Worm (Caenorhabditis elegans) whole organism, late embryonic: ENCODE results near the gene Y116A8C.10.

Experiments
- C38D4.7 ChIP-seq: fragments of 200-800 bp; sonication (Bioruptor generic); optimal IDR thresholded peaks from 2 replicates; lab custom pipeline; 2018; ENCODE audit warnings: mild to moderate bottlenecking, missing genetic modification characterization, moderate library complexity, missing compliant biosample characterization
- F13H6.1 ChIP-seq: sonication (generic microtip); optimal IDR thresholded peaks from 2 replicates; lab custom pipeline; 2016; ENCODE audit warnings: missing genetic modification characterization, missing compliant biosample characterization
- K02D7.2 ChIP-seq: sonication (generic microtip); optimal IDR thresholded peaks from 2 replicates; lab custom pipeline; 2017; ENCODE audit warnings: mild to moderate bottlenecking, missing genetic modification characterization, missing compliant biosample characterization
- K09A11.1 ChIP-seq: sonication (generic microtip); optimal IDR thresholded peaks from 2 replicates; lab custom pipeline; 2017; ENCODE audit warnings: antibody characterized with exemption, mild to moderate bottlenecking, missing genetic modification characterization, missing compliant biosample characterization; ENCODE audit not compliant: insufficient read depth
- ceh-14 ChIP-seq: sonication (generic microtip); optimal IDR thresholded peaks from 2 replicates; lab custom pipeline; 2016; ENCODE audit warnings: missing genotype, missing genetic modification characterization, missing compliant biosample characterization
- ceh-24 ChIP-seq: sonication (generic microtip); optimal IDR thresholded peaks from 2 replicates; lab custom pipeline; 2016; ENCODE audit warnings: mild to moderate bottlenecking, missing genetic modification characterization, missing compliant biosample characterization
- ceh-31 ChIP-seq: sonication (generic microtip); optimal IDR thresholded peaks from 2 replicates; lab custom pipeline; 2016; ENCODE audit warnings: missing genetic modification characterization, missing compliant biosample characterization
- ceh-34 ChIP-seq: sonication (generic microtip); optimal IDR thresholded peaks from 2 replicates; lab custom pipeline; 2016; ENCODE audit warnings: mild to moderate bottlenecking, missing genetic modification characterization, missing compliant biosample characterization
- ceh-9 ChIP-seq: sonication (generic microtip); optimal IDR thresholded peaks from 2 replicates; lab custom pipeline; 2016; ENCODE audit warnings: mild to moderate bottlenecking, missing genetic modification characterization, inconsistent platforms, missing compliant biosample characterization
- che-1 ChIP-seq: sonication (generic microtip); optimal IDR thresholded peaks from 2 replicates; lab custom pipeline; 2016; ENCODE audit warnings: mild to moderate bottlenecking, missing genetic modification characterization, missing compliant biosample characterization
- dve-1 ChIP-seq: sonication (generic microtip); optimal IDR thresholded peaks from 2 replicates; lab custom pipeline; 2017; ENCODE audit warnings: antibody characterized with exemption, mild to moderate bottlenecking, missing genetic modification characterization, missing compliant biosample characterization
- ets-4 ChIP-seq: sonication (generic microtip); optimal IDR thresholded peaks from 2 replicates; lab custom pipeline; 2016; ENCODE audit warnings: missing genetic modification characterization, missing compliant biosample characterization
- fkh-10 ChIP-seq: fragments of 150-350 bp; optimal IDR thresholded peaks from 2 replicates; lab custom pipeline; 2014; ENCODE audit warnings: missing biosample characterization, missing genetic modification reagents, missing genetic modification characterization
- gmeb-2 ChIP-seq: sonication (generic microtip); optimal IDR thresholded peaks from 2 replicates; lab custom pipeline; 2016; ENCODE audit warnings: missing genetic modification characterization, inconsistent platforms, missing compliant biosample characterization
- hlh-30 ChIP-seq: sonication (generic microtip); optimal IDR thresholded peaks from 2 replicates; lab custom pipeline; 2017; ENCODE audit warnings: antibody characterized with exemption, missing genetic modification characterization, missing compliant biosample characterization; ENCODE audit not compliant: insufficient read depth
- hlh-6 ChIP-seq: sonication (generic microtip); optimal IDR thresholded peaks from 2 replicates; lab custom pipeline; 2016; ENCODE audit warnings: missing genotype, missing genetic modification characterization, missing compliant biosample characterization
- hlh-8 ChIP-seq: sonication (generic microtip); optimal IDR thresholded peaks from 2 replicates; lab custom pipeline; 2016; ENCODE audit warnings: missing genotype, missing genetic modification characterization, missing compliant biosample characterization
- lin-11 ChIP-seq: fragments of 200-800 bp; sonication (Bioruptor generic); optimal IDR thresholded peaks from 2 replicates; lab custom pipeline; 2018; ENCODE audit warnings: mild to moderate bottlenecking, missing genetic modification characterization, missing compliant biosample characterization
- madf-2 ChIP-seq: sonication (generic microtip); optimal IDR thresholded peaks from 2 replicates; lab custom pipeline; 2017; ENCODE audit warnings: missing genetic modification characterization, missing compliant biosample characterization
- mec-3 ChIP-seq: sonication (generic microtip); optimal IDR thresholded peaks from 2 replicates; lab custom pipeline; 2016; ENCODE audit warnings: borderline replicate concordance, missing genetic modification characterization, missing compliant biosample characterization
- nfya-1 ChIP-seq: sonication (generic microtip); optimal IDR thresholded peaks from 2 replicates; lab custom pipeline; 2017; ENCODE audit warnings: missing genetic modification characterization, mild to moderate bottlenecking, missing compliant biosample characterization, antibody characterized with exemption, moderate library complexity
- nhr-11 ChIP-seq: fragments of 150-350 bp; optimal IDR thresholded peaks from 2 replicates; lab custom pipeline; 2014; ENCODE audit warnings: missing biosample characterization, missing genetic modification characterization
- nhr-232 ChIP-seq: sonication (generic microtip); optimal IDR thresholded peaks from 2 replicates; lab custom pipeline; 2016; ENCODE audit warnings: missing genetic modification characterization, missing compliant biosample characterization
- pag-3 ChIP-seq: sonication (generic microtip); optimal IDR thresholded peaks from 2 replicates; lab custom pipeline; 2016; ENCODE audit warnings: missing compliant biosample characterization, missing genetic modification characterization, borderline replicate concordance
- pat-9 ChIP-seq: fragments of 200-800 bp; sonication (Bioruptor generic); optimal IDR thresholded peaks from 2 replicates; lab custom pipeline; 2018; ENCODE audit warnings: mild to moderate bottlenecking, missing genetic modification characterization, moderate library complexity, missing compliant biosample characterization
- pax-1 ChIP-seq: fragments of 150-350 bp; optimal IDR thresholded peaks from 2 replicates; lab custom pipeline; 2014; ENCODE audit warnings: missing biosample characterization, missing genetic modification characterization
- pha-2 ChIP-seq: sonication (generic microtip); optimal IDR thresholded peaks from 2 replicates; lab custom pipeline; 2017; ENCODE audit warnings: mild to moderate bottlenecking, missing genetic modification characterization, missing compliant biosample characterization
- pha-4 ChIP-seq: fragments of 150-350 bp; optimal IDR thresholded peaks from 2 replicates; lab custom pipeline; 2018; ENCODE audit warnings: missing biosample characterization, missing genetic modification reagents, missing genetic modification characterization
- pros-1 ChIP-seq: fragments of 150-350 bp; optimal IDR thresholded peaks from 2 replicates; lab custom pipeline; 2014; ENCODE audit warnings: missing biosample characterization, missing genetic modification reagents, missing genetic modification characterization
- ref-2 ChIP-seq: sonication (generic microtip); optimal IDR thresholded peaks from 2 replicates; lab custom pipeline; 2016; ENCODE audit warnings: missing genetic modification characterization, missing compliant biosample characterization
- syd-9 ChIP-seq: sonication (generic microtip); optimal IDR thresholded peaks from 2 replicates; lab custom pipeline; 2016; ENCODE audit warnings: mild to moderate bottlenecking, missing genetic modification characterization, moderate library complexity, missing compliant biosample characterization
- tbx-7 ChIP-seq: sonication (generic microtip); optimal IDR thresholded peaks from 2 replicates; lab custom pipeline; 2016; ENCODE audit warnings: missing genotype, missing genetic modification characterization, missing compliant biosample characterization
- unc-3 ChIP-seq, 2 experiments: fragments of 200-800 bp in 1 of 2; sonication (Bioruptor generic) in 1 of 2; sonication (generic microtip) in 1 of 2; conservative IDR thresholded peaks in 1 of 2; optimal IDR thresholded peaks in 1 of 2; 2 replicates each; pipeline versions ENCODE4 v1.3.6 to Lab custom; 2016 to 2022; ENCODE audit warnings: missing compliant biosample characterization in 2 of 2, missing genetic modification characterization in 2 of 2, missing genetic modification reagents in 1 of 2
- unc-42 ChIP-seq: sonication (generic microtip); optimal IDR thresholded peaks from 2 replicates; lab custom pipeline; 2016; ENCODE audit warnings: missing genotype, missing genetic modification characterization, missing compliant biosample characterization
- unc-86 ChIP-seq: sonication (generic microtip); optimal IDR thresholded peaks from 2 replicates; lab custom pipeline; 2016; ENCODE audit warnings: missing genetic modification characterization, missing compliant biosample characterization
- zip-5 ChIP-seq: sonication (generic microtip); optimal IDR thresholded peaks from 2 replicates; lab custom pipeline; 2016; ENCODE audit warnings: missing genetic modification characterization, missing compliant biosample characterization

Gene Y116A8C.10

DNA sequence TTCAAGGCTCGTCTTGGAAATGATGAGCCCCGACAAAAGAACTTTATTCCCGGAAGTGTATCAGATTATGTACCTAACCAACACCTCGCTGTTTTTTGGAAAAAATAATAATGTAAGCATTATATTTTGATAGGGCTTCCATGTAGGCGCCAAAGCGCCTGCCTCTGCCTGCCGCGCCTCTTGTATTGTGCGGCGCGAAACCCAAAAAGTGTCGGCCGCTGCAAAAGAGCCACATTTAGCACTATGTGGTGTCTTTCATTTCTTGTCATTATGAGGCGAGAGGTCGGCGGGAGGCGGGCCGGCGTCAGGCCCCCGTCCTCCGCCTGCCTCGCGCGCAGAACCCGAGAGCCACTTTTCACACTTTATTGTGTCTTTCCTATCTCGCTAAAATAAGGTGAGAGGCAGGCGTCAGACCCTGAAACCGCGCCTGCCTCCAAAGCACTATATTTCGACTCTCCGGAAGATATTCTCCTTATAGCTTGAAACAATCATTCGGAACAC, 13.5 kb downstream of the Y116A8C.10 start:
- TF ChIP-seq pax-1 (tag; lab: Kevin White, UChicago) (no peak), unc-3 (GFP tag; conservative IDR thresholded peaks at IDR 0.05; lab: Robert Waterston, UW) (no peak), unc-3 (tag; optimal IDR thresholded peaks at IDR 0.05; lab: Kevin White, UChicago) (no peak), ceh-24 (tag; lab: Kevin White, UChicago) (no peak), ceh-31 (tag; lab: Kevin White, UChicago) (no peak), unc-42 (tag; lab: Kevin White, UChicago) (no peak), pha-2 (no peak), pat-9 (tag; lab: Kevin White, UChicago) (no peak)

DNA sequence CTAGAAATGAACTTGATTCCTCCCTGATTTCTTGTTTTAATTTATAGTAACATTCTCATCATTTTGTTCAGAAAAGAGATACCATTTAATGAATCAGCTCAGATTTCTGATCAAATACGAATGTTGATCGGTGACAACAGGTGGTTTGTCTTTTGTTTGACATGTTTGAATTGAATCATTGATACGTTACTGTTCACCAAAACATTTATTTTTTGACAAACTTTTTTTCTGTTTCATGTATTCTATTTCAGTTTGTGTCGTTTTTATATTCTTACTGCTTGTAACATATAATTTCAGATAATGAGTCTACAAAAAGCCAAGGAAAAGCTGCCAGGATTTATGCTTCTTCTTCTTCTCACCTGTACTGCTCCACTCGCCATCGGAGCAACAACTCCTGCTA, 14.8 kb downstream of the Y116A8C.10 start, which contains the start of gene nep-24:
TSS of gene nep-24 (plus strand) at position 301 of the 400 bp plus-strand sequence.
- TF ChIP-seq lin-11 (no peak), K09A11.1 (no peak), che-1 (tag; lab: Kevin White, UChicago) (no peak), nhr-232 (tag; lab: Kevin White, UChicago) (no peak), pros-1 (tag; lab: Kevin White, UChicago) (no peak), ceh-9 (no peak), fkh-10 (GFP tag; lab: Kevin White, UChicago) (no peak), tbx-7 (tag; lab: Kevin White, UChicago) (no peak), K02D7.2 (tag; lab: Kevin White, UChicago) (no peak), madf-2 (tag; lab: Kevin White, UChicago) (no peak)

DNA sequence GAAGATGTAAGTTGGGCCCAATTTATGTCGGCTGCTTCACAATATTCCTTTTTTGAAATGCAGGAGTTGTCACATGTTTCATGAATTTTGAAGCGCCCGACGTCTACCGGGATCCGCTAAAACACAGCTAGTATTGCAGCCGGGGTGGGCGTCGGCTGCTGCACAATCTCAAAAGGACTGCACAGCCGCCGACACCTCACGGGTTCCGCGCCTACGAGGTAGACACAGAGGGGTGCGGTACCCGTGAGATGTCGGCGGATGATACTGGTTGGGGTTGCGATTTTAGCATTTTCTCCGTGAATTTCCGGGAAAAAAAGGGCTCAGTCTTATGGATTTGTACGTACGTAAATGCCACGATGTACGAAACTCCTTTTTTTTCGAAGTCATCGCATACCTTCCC, 16.9 kb downstream of the Y116A8C.10 start:
- TF ChIP-seq gmeb-2 (tag; lab: Kevin White, UChicago), result no peak
- TF ChIP-seq hlh-8 (tag; lab: Kevin White, UChicago), result no peak
- no peak for TF ChIP-seq syd-9 (tag; lab: Kevin White, UChicago)
- TF ChIP-seq fkh-10 (GFP tag; lab: Kevin White, UChicago), result no peak
- no peak for TF ChIP-seq pax-1 (tag; lab: Kevin White, UChicago)
- TF ChIP-seq ceh-24 (tag; lab: Kevin White, UChicago), result no peak
- TF ChIP-seq K09A11.1, result no peak
- no peak for TF ChIP-seq pat-9 (tag; lab: Kevin White, UChicago)
- TF ChIP-seq ref-2 (tag; lab: Kevin White, UChicago), result no peak
- no peak for TF ChIP-seq ceh-31 (tag; lab: Kevin White, UChicago)
- TF ChIP-seq pag-3 (tag; lab: Kevin White, UChicago), result no peak
- TF ChIP-seq dve-1 (tag; lab: Kevin White, UChicago), result no peak

DNA sequence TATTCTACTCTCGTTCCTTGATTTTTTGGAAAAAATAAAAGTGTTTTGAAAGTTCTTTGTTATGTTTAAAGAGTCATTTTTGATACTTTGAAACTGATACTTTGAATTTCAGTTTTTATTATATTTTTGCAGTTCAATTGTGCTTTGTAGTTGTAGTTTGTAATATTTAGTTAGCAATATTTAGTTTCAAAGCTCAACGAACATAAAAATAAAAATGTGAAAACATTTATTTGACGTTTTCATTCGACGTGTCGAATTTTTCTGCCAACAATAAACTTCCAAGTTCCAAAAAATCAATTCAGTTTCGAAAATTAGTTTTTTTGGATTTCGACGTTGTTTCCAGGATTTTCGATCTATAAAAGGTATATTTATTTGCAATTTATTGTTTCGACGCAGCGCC, 18.9 kb downstream of the Y116A8C.10 start, which contains the start of gene nep-23:
TSS of gene nep-23 (plus strand) at position 301 of the 400 bp plus-strand sequence.
- TF ChIP-seq hlh-30 (no peak), C38D4.7 (GFP tag; lab: Kevin White, UChicago) (no peak), nhr-232 (tag; lab: Kevin White, UChicago) (no peak), gmeb-2 (tag; lab: Kevin White, UChicago) (no peak), ets-4 (tag; lab: Kevin White, UChicago) (no peak), nfya-1 (tag; lab: Kevin White, UChicago) (no peak), pros-1 (tag; lab: Kevin White, UChicago) (no peak), zip-5 (tag; lab: Kevin White, UChicago) (no peak)
- TF ChIP-seq, all 69 proteins: peak for 0

DNA sequence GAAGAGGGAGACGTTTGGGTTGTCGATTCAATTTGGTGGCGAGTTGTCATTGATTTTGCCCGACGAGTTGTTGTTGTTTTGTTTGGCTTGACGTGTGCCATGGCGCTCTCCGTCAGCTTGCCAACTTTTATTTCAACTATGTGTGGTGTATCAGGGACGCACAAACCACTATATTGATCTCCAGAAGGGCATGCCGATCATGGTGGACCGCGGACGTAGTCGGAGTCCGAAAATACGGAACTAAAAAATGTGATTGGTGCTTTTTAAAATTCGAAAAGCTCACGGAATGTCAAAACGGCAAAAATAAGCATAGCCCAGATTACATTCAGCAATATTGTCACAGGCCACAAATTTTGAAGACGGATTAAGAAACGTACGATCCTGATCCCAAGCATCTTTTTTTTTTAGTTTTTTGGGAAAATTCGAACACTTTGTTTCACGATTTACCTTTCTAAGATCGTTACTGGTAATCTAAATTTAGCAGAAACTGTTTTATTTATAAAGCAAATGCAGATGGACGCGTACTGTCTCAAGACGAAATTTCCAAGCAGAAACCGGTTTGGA, 19.6 kb downstream of the Y116A8C.10 start, which contains the start of the genes Y116A8C.470 and Y116A8C.463:
TSS of gene Y116A8C.470 (minus strand) at position 101 of the 564 bp plus-strand sequence.
TSS of gene Y116A8C.463 (plus strand) at position 514 of the 564 bp plus-strand sequence.
- TF ChIP-seq F13H6.1 (tag; lab: Kevin White, UChicago) (no peak), hlh-6 (tag; lab: Kevin White, UChicago) (no peak), nhr-11 (no peak), ceh-14 (tag; lab: Kevin White, UChicago) (no peak), ceh-34 (no peak), ceh-31 (tag; lab: Kevin White, UChicago) (no peak), syd-9 (tag; lab: Kevin White, UChicago) (no peak), mec-3 (tag; lab: Kevin White, UChicago) (no peak), pha-4 (tag; lab: Kevin White, UChicago) (no peak), unc-86 (no peak), K02D7.2 (tag; lab: Kevin White, UChicago) (no peak)
- TF ChIP-seq, all 69 proteins: peak for 0
